Worm (Caenorhabditis elegans) whole organism, L4 larva: ENCODE data around the gene ZK488.6.

Source experiments
- daf-12 ChIP-seq: fragments of 150-350 bp; optimal IDR thresholded peaks from 2 replicates; lab custom pipeline; 2014; ENCODE audit warnings: missing biosample characterization, missing genetic modification reagents, missing genetic modification characterization
- duxl-1 ChIP-seq: sonication (generic microtip); optimal IDR thresholded peaks from 2 replicates; lab custom pipeline; 2016; ENCODE audit warnings: mild to moderate bottlenecking, missing genetic modification characterization, moderate library complexity, missing compliant biosample characterization; ENCODE audit not compliant: poor library complexity
- nhr-41 ChIP-seq: fragments of 200-800 bp; sonication (Bioruptor generic); IDR thresholded peaks from 2 replicates; pipeline ENCODE4 v1.3.6; 2022; ENCODE audit warnings: missing genetic modification reagents, missing genetic modification characterization, missing compliant biosample characterization
- nhr-48 ChIP-seq: sonication (generic microtip); optimal IDR thresholded peaks from 2 replicates; lab custom pipeline; 2016; ENCODE audit warnings: mild to moderate bottlenecking, missing genetic modification characterization, missing compliant biosample characterization

ce11 chrV:609671-610070, 19.4 kb downstream of the ZK488.6 start, which contains the start of gene srlf-36:
- TF ChIP-seq nhr-48 (tag; lab: Kevin White, UChicago) (no peak), nhr-41 (no peak), daf-12 (no peak), duxl-1 (no peak)
